Fruit fly (Drosophila melanogaster) whole organism, embryonic: Measurements from ENCODE around the gene CG8112.

Experiments used
- Aef1 ChIP-seq: fragments of 200-800 bp; sonication (Bioruptor generic); IDR thresholded peaks from 3 replicates; pipeline ENCODE4 v1.3.6; 2022; ENCODE audit warnings: missing biosample characterization, missing genetic modification characterization
- Atf6 ChIP-seq: fragments of 200-800 bp; sonication (Bioruptor generic); IDR thresholded peaks from 2 replicates; pipeline ENCODE4 v1.3.6; 2022; ENCODE audit warnings: missing biosample characterization, missing genetic modification characterization
- B-H1 ChIP-seq: fragments of 200-800 bp; sonication (Bioruptor generic); IDR thresholded peaks from 3 replicates; pipeline ENCODE4 v1.3.6; 2022; ENCODE audit warnings: missing biosample characterization, missing genetic modification characterization
- Bteb2 ChIP-seq: fragments of 200-800 bp; sonication (Bioruptor generic); optimal IDR thresholded peaks from 2 replicates; lab custom pipeline; 2016; ENCODE audit warnings: missing biosample characterization, missing genetic modification characterization
- CG12104 ChIP-seq: fragments of 200-800 bp; sonication (Bioruptor generic); optimal IDR thresholded peaks from 3 replicates; lab custom pipeline; 2016; ENCODE audit warnings: missing biosample characterization, missing genetic modification characterization
- CG12391 ChIP-seq: fragments of 200-800 bp; sonication (Bioruptor generic); optimal IDR thresholded peaks from 3 replicates; lab custom pipeline; 2018; ENCODE audit warnings: missing biosample characterization, mild to moderate bottlenecking, missing genetic modification characterization, moderate library complexity
- CG12659 ChIP-seq: fragments of 200-800 bp; sonication (Bioruptor generic); optimal IDR thresholded peaks from 3 replicates; lab custom pipeline; 2017; ENCODE audit warnings: mild to moderate bottlenecking, missing biosample characterization, missing genetic modification reagents, missing genetic modification characterization
- CG17612 ChIP-seq: fragments of 200-800 bp; sonication (Bioruptor generic); IDR thresholded peaks from 2 replicates; pipeline ENCODE4 v1.3.6; 2022; ENCODE audit warnings: missing biosample characterization, missing genetic modification characterization
- CG31365 ChIP-seq: fragments of 200-800 bp; sonication (Bioruptor generic); optimal IDR thresholded peaks from 2 replicates; lab custom pipeline; 2018; ENCODE audit warnings: missing biosample characterization, mild to moderate bottlenecking, missing genetic modification characterization
- CG31388 ChIP-seq: fragments of 200-800 bp; sonication (Bioruptor generic); optimal IDR thresholded peaks from 2 replicates; lab custom pipeline; 2016; ENCODE audit warnings: missing biosample characterization, missing genetic modification characterization
- CG34376 ChIP-seq: fragments of 200-800 bp; sonication (Bioruptor generic); optimal IDR thresholded peaks from 2 replicates; lab custom pipeline; 2018; ENCODE audit warnings: missing biosample characterization, mild to moderate bottlenecking, missing genetic modification characterization
- CG4282 ChIP-seq: fragments of 200-800 bp; sonication (Bioruptor generic); optimal IDR thresholded peaks from 2 replicates; lab custom pipeline; 2016; ENCODE audit warnings: missing biosample characterization, missing genetic modification characterization
- CG4424 ChIP-seq: fragments of 200-800 bp; sonication (Bioruptor generic); optimal IDR thresholded peaks from 3 replicates; lab custom pipeline; 2016; ENCODE audit warnings: missing biosample characterization, missing genetic modification characterization
- CG7963 ChIP-seq: fragments of 200-800 bp; sonication (Bioruptor generic); IDR thresholded peaks from 3 replicates; pipeline ENCODE4 v1.3.6; 2022; ENCODE audit warnings: missing biosample characterization, missing genetic modification characterization; ENCODE audit not compliant: partially characterized antibody
- Dbx ChIP-seq: fragments of 200-800 bp; sonication (Bioruptor generic); IDR thresholded peaks from 3 replicates; pipeline ENCODE4 v1.3.6; 2022; ENCODE audit warnings: missing biosample characterization, missing genetic modification characterization
- Deaf1 ChIP-seq: fragments of 200-800 bp; optimal IDR thresholded peaks from 3 replicates; lab custom pipeline; 2019; ENCODE audit warnings: missing biosample characterization, mild to moderate bottlenecking, missing genetic modification characterization, moderate library complexity
- Doc2 ChIP-seq: fragments of 200-800 bp; sonication (Bioruptor generic); IDR thresholded peaks from 2 replicates; pipeline ENCODE4 v1.3.6; 2022; ENCODE audit warnings: missing biosample characterization, missing genetic modification characterization
- Gsc ChIP-seq: fragments of 200-800 bp; sonication (Bioruptor generic); IDR thresholded peaks from 2 replicates; pipeline ENCODE4 v1.3.6; 2022; ENCODE audit warnings: missing biosample characterization, missing genetic modification characterization
- Hsf ChIP-seq: fragments of 200-800 bp; sonication (Bioruptor generic); optimal IDR thresholded peaks from 3 replicates; lab custom pipeline; 2016; ENCODE audit warnings: missing biosample characterization, missing genetic modification characterization
- Jarid2 ChIP-seq: fragments of 200-800 bp; sonication (Bioruptor generic); optimal IDR thresholded peaks from 3 replicates; lab custom pipeline; 2017; ENCODE audit warnings: mild to moderate bottlenecking, missing biosample characterization, missing genetic modification reagents, missing genetic modification characterization
- Max ChIP-seq: fragments of 200-800 bp; sonication (Bioruptor generic); optimal IDR thresholded peaks from 2 replicates; lab custom pipeline; 2016; ENCODE audit warnings: missing biosample characterization, mild to moderate bottlenecking, missing genetic modification characterization
- Meics ChIP-seq: fragments of 200-800 bp; sonication (Bioruptor generic); optimal IDR thresholded peaks from 2 replicates; lab custom pipeline; 2017; ENCODE audit warnings: missing biosample characterization, mild to moderate bottlenecking, missing genetic modification characterization
- Pdp1 ChIP-seq, 2 experiments: fragments of 200-800 bp; sonication (Bioruptor generic); optimal IDR thresholded peaks; 3 replicates each; lab custom pipeline; 2016; ENCODE audit warnings: missing biosample characterization in 2 of 2, missing genetic modification characterization in 2 of 2, mild to moderate bottlenecking in 1 of 2, moderate library complexity in 1 of 2
- Poxn ChIP-seq: fragments of 200-800 bp; sonication (Bioruptor generic); IDR thresholded peaks from 2 replicates; pipeline ENCODE4 v1.3.6; 2022; ENCODE audit warnings: missing biosample characterization, missing genetic modification characterization
- Spps ChIP-seq: fragments of 200-800 bp; sonication (Bioruptor generic); optimal IDR thresholded peaks from 2 replicates; lab custom pipeline; 2018; ENCODE audit warnings: missing biosample characterization, mild to moderate bottlenecking, missing genetic modification characterization
- Ssrp ChIP-seq: fragments of 200-800 bp; sonication (Bioruptor generic); optimal IDR thresholded peaks from 2 replicates; lab custom pipeline; 2018; ENCODE audit warnings: missing biosample characterization, mild to moderate bottlenecking, missing genetic modification characterization, moderate library complexity
- Xbp1 ChIP-seq: fragments of 200-800 bp; sonication (Bioruptor generic); optimal IDR thresholded peaks from 3 replicates; lab custom pipeline; 2016; ENCODE audit warnings: missing biosample characterization, mild to moderate bottlenecking, missing genetic modification characterization
- ap ChIP-seq: fragments of 200-800 bp; sonication (Bioruptor generic); IDR thresholded peaks from 2 replicates; pipeline ENCODE4 v1.3.6; 2022; ENCODE audit warnings: missing biosample characterization, missing genetic modification characterization
- az2 ChIP-seq: fragments of 200-800 bp; sonication (Bioruptor generic); optimal IDR thresholded peaks from 3 replicates; lab custom pipeline; 2016; ENCODE audit warnings: missing biosample characterization, missing genetic modification characterization
- bcd ChIP-seq: fragments of 200-800 bp; sonication (Bioruptor generic); optimal IDR thresholded peaks from 2 replicates; lab custom pipeline; 2017; ENCODE audit warnings: missing biosample characterization, mild to moderate bottlenecking, missing genetic modification characterization
- br ChIP-seq: fragments of >200 bp; optimal IDR thresholded peaks from 2 replicates; lab custom pipeline; 2017
- cas ChIP-seq: fragments of 200-800 bp; sonication (Bioruptor generic); IDR thresholded peaks from 2 replicates; pipeline ENCODE4 v1.3.6; 2022; ENCODE audit warnings: missing biosample characterization, missing genetic modification characterization
- cg ChIP-seq: fragments of 200-800 bp; sonication (Bioruptor generic); optimal IDR thresholded peaks from 3 replicates; lab custom pipeline; 2019; ENCODE audit warnings: missing biosample characterization, mild to moderate bottlenecking, missing genetic modification characterization, moderate library complexity
- crc ChIP-seq: fragments of 200-800 bp; sonication (Bioruptor generic); optimal IDR thresholded peaks from 2 replicates; lab custom pipeline; 2016; ENCODE audit warnings: missing biosample characterization, missing genetic modification characterization
- dimm ChIP-seq: fragments of 200-800 bp; sonication (Bioruptor generic); IDR thresholded peaks from 2 replicates; pipeline ENCODE4 v1.3.6; 2022; ENCODE audit warnings: missing biosample characterization, missing genetic modification characterization
- dysf ChIP-seq: fragments of 200-800 bp; sonication (Bioruptor generic); IDR thresholded peaks from 3 replicates; pipeline ENCODE4 v1.3.6; 2022; ENCODE audit warnings: missing biosample characterization, missing genetic modification characterization
- grau ChIP-seq: fragments of 200-800 bp; optimal IDR thresholded peaks from 3 replicates; lab custom pipeline; 2019; ENCODE audit warnings: missing biosample characterization, mild to moderate bottlenecking, missing genetic modification characterization, moderate library complexity
- ham ChIP-seq: fragments of 200-800 bp; sonication (Bioruptor generic); IDR thresholded peaks from 2 replicates; pipeline ENCODE4 v1.3.6; 2022; ENCODE audit warnings: missing biosample characterization, missing genetic modification characterization
- her ChIP-seq: fragments of 200-800 bp; sonication (Bioruptor generic); optimal IDR thresholded peaks from 2 replicates; lab custom pipeline; 2016; ENCODE audit warnings: missing biosample characterization, missing genetic modification characterization
- knrl ChIP-seq: fragments of 200-800 bp; sonication (Bioruptor generic); IDR thresholded peaks from 3 replicates; pipeline ENCODE4 v1.3.6; 2022; ENCODE audit warnings: missing biosample characterization, missing genetic modification characterization; ENCODE audit not compliant: partially characterized antibody
- lilli ChIP-seq: fragments of 200-800 bp; sonication (Bioruptor generic); optimal IDR thresholded peaks from 3 replicates; lab custom pipeline; 2016; ENCODE audit warnings: missing biosample characterization, missing genetic modification characterization
- maf-S ChIP-seq: fragments of 200-800 bp; sonication (Bioruptor generic); optimal IDR thresholded peaks from 2 replicates; lab custom pipeline; 2016; ENCODE audit warnings: missing biosample characterization, missing genetic modification characterization
- nerfin-2 ChIP-seq: fragments of 200-800 bp; sonication (Bioruptor generic); IDR thresholded peaks from 2 replicates; pipeline ENCODE4 v1.3.6; 2022; ENCODE audit warnings: missing biosample characterization, missing genetic modification characterization; ENCODE audit not compliant: partially characterized antibody
- odd ChIP-seq: fragments of 200-800 bp; sonication (Bioruptor generic); optimal IDR thresholded peaks from 2 replicates; lab custom pipeline; 2017; ENCODE audit warnings: missing biosample characterization, mild to moderate bottlenecking, missing genetic modification characterization
- pita ChIP-seq: fragments of 200-800 bp; sonication (Bioruptor generic); optimal IDR thresholded peaks from 2 replicates; lab custom pipeline; 2017; ENCODE audit warnings: missing biosample characterization, mild to moderate bottlenecking, missing genetic modification characterization
- rib ChIP-seq: fragments of 200-800 bp; sonication (Bioruptor generic); IDR thresholded peaks from 2 replicates; pipeline ENCODE4 v1.3.6; 2022; ENCODE audit warnings: missing biosample characterization, missing genetic modification characterization
- sens-2 ChIP-seq: fragments of 200-800 bp; sonication (Bioruptor generic); IDR thresholded peaks from 2 replicates; pipeline ENCODE4 v1.3.6; 2022; ENCODE audit warnings: missing biosample characterization, missing genetic modification characterization
- tin ChIP-seq: fragments of 200-800 bp; sonication (Bioruptor generic); optimal IDR thresholded peaks from 3 replicates; lab custom pipeline; 2016; ENCODE audit warnings: missing biosample characterization, missing genetic modification characterization
- tx ChIP-seq: fragments of 200-800 bp; sonication (Bioruptor generic); optimal IDR thresholded peaks from 2 replicates; lab custom pipeline; 2016; ENCODE audit warnings: missing biosample characterization, missing genetic modification characterization
- yki ChIP-seq: fragments of >200 bp; optimal IDR thresholded peaks from 3 replicates; lab custom pipeline; 2018
- zf30C ChIP-seq: fragments of 200-800 bp; sonication (Bioruptor generic); optimal IDR thresholded peaks from 3 replicates; lab custom pipeline; 2018; ENCODE audit warnings: missing biosample characterization, mild to moderate bottlenecking, missing genetic modification characterization

CG8112 gene

DNA sequence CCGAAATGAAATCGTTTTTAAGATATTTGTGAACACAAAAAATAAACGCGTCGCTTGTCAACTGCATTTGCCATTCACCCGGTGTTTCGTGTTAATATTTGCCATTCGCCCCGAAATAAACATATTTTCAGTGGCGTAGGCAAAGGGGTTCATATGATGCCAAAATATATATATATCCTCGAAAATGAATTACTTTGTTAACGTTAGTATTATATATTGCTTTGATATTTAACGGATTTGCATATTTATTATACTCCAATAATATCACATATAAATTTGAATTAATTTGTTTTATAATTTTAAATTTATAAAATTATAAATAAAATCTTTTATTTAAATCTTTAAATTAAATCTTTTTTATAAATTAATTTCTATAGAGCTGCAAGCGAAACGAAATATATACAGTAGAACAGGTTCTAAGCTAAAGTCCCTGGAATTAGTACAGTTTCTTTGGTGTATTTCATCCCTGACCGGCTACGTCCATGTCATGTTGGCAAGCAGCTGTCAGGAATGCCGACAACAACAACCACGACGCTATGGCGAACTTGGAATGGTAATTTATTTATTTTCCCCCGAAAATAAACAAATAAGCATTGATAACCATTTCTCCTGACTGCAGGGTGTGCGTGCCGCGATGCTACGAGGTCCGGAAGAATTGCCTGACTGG is 19.0 kb downstream of the CG8112 start, which contains the start of the genes M1BP and CG8202 (continued):
- TF ChIP-seq rib (GFP tag; lab: Robert Waterston, UW): no peak
- TF ChIP-seq Deaf1 (tag; lab: Kevin White, UChicago): no peak
- 0 out of 2 replicates have a peak, but pooled peaks have one; percentile 37 for TF ChIP-seq dimm (GFP tag; lab: Robert Waterston, UW)
- TF ChIP-seq Doc2 (GFP tag; lab: Robert Waterston, UW): peak; percentile 34; the same call in 1 of the 2 replicates
- TF ChIP-seq pita (GFP tag; lab: Kevin White, UChicago): no peak
- TF ChIP-seq Jarid2: no peak
- no peak for TF ChIP-seq sens-2 (GFP tag; lab: Robert Waterston, UW)
- no peak for TF ChIP-seq knrl (GFP tag; lab: Robert Waterston, UW)
- TF ChIP-seq br (lab: Kevin White, UChicago): no peak
- no peak for TF ChIP-seq CG4282
- TF ChIP-seq Atf6: peak; percentile 55
- peak; percentile 47 for TF ChIP-seq CG34376 (GFP tag; lab: Kevin White, UChicago)
- TF ChIP-seq cg: no peak
- peak; percentile 38 for TF ChIP-seq tx (GFP tag; lab: Kevin White, UChicago)
- TF ChIP-seq CG12659 (GFP tag; lab: Kevin White, UChicago): peak; percentile 94
- TF ChIP-seq Max (GFP tag; lab: Kevin White, UChicago): peak; percentile 74
- no peak; the same call in 1 of the 2 replicates for TF ChIP-seq Gsc (GFP tag; lab: Robert Waterston, UW)
- TF ChIP-seq nerfin-2 (GFP tag; lab: Robert Waterston, UW): no peak
- no peak for TF ChIP-seq crc (GFP tag; lab: Kevin White, UChicago)
- TF ChIP-seq bcd: peak; percentile 90
- peak; percentile 87 for TF ChIP-seq CG12104 (GFP tag; lab: Kevin White, UChicago)
- TF ChIP-seq Hsf (GFP tag; lab: Kevin White, UChicago): peak; percentile 60
- peak; percentile 82; the same call in 2 of the 3 replicates for TF ChIP-seq Dbx (GFP tag; lab: Robert Waterston, UW)
- no peak for TF ChIP-seq Poxn (GFP tag; lab: Robert Waterston, UW)
- TF ChIP-seq maf-S: no peak
- TF ChIP-seq tin (GFP tag; lab: Kevin White, UChicago): peak; percentile 88
- no peak for TF ChIP-seq ham (GFP tag; lab: Robert Waterston, UW)
- TF ChIP-seq CG4424 (GFP tag; lab: Kevin White, UChicago): peak; percentile 91
- TF ChIP-seq CG17612 (GFP tag; lab: Robert Waterston, UW): no peak
- peak; percentile 78 for TF ChIP-seq Spps (tag; lab: Kevin White, UChicago)
- TF ChIP-seq CG31388: peak; percentile 67
- no peak for TF ChIP-seq zf30C (GFP tag; lab: Kevin White, UChicago)
- TF ChIP-seq ap (GFP tag; lab: Robert Waterston, UW): peak; percentile 47; the same call in 1 of the 2 replicates
- peak; percentile 92 for TF ChIP-seq odd
- TF ChIP-seq B-H1 (GFP tag; lab: Robert Waterston, UW): peak; percentile 65; the same call in 2 of the 3 replicates
- peak; percentile 92 for TF ChIP-seq Ssrp
- peak; percentile 83 for TF ChIP-seq Aef1 (GFP tag; lab: Robert Waterston, UW)
- TF ChIP-seq CG12391 (tag; lab: Kevin White, UChicago): peak; percentile 95
- no peak for TF ChIP-seq CG31365
- TF ChIP-seq her (GFP tag; lab: Kevin White, UChicago): no peak
- peak; percentile 91 for TF ChIP-seq az2
- peak; percentile 94 for TF ChIP-seq Meics (GFP tag; lab: Kevin White, UChicago)
- TF ChIP-seq grau: peak; percentile 94
- TF ChIP-seq lilli (GFP tag; lab: Kevin White, UChicago): peak; percentile 81
- TF ChIP-seq yki (lab: Kevin White, UChicago): peak; percentile 29
- TF ChIP-seq Bteb2 (GFP tag; lab: Kevin White, UChicago): peak; percentile 41
- peak; percentile 88 for TF ChIP-seq dysf (GFP tag; lab: Robert Waterston, UW)
- TF ChIP-seq Xbp1: peak; percentile 93
- peak; percentile 55 to 57 for TF ChIP-seq Pdp1 (GFP tag; optimal IDR thresholded peaks at IDR 0.05; lab: Kevin White, UChicago)
- TF ChIP-seq CG7963 (GFP tag; lab: Robert Waterston, UW): no peak
- TF ChIP-seq cas: no peak
